Fruit fly (Drosophila melanogaster): ENCODE results near the gene CG14455.

CG14455 gene

DNA sequence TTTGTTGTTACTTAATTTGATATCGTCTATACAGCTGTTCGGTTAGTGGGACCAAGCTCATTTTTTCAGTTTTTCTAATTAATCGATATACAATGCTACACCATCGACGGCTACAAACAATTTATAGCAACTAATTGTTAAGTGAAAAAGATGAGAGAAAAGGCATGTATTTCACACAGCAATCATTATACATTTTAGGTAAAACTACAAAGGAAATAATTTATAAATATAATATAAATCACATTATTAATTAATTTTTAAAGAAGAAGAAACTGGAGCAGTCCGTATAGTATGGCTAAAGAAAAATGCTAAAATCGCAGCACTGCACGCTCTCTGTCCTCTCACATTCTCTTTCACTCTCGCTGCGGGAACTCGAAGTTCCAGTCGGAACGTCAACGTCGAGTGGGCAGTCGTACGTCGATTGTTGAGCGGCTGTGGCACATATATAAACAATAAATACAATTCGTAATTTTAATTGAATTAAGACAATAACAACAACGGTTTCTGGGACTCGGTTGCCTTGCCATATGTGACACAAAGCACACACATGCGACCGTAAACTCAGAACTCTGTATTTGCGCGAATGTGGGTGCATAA is 41.0 kb upstream of the CG14455 start, which contains the start of the genes CG14450 and CG11367 (continued):
- no peak for TF ChIP-seq Atf6 (GFP tag; IDR thresholded peaks at IDR 0.05)
- no peak for TF ChIP-seq CG5953 (GFP tag; IDR thresholded peaks at IDR 0.05)
- TF ChIP-seq shn (GFP tag; optimal IDR thresholded peaks at IDR 0.05): no peak
- TF ChIP-seq D (optimal IDR thresholded peaks at IDR 0.05): no peak
- peak; percentile 21 for TF ChIP-seq D (GFP tag; optimal IDR thresholded peaks at IDR 0.05)
- peak; percentile 11 for TF ChIP-seq CTCF (GFP tag; optimal IDR thresholded peaks at IDR 0.05)
- TF ChIP-seq sc (optimal IDR thresholded peaks at IDR 0.05): no peak
- TF ChIP-seq sc (GFP tag; optimal IDR thresholded peaks at IDR 0.05): no peak
- no peak for TF ChIP-seq CG11504 (tag; optimal IDR thresholded peaks at IDR 0.05)

DNA sequence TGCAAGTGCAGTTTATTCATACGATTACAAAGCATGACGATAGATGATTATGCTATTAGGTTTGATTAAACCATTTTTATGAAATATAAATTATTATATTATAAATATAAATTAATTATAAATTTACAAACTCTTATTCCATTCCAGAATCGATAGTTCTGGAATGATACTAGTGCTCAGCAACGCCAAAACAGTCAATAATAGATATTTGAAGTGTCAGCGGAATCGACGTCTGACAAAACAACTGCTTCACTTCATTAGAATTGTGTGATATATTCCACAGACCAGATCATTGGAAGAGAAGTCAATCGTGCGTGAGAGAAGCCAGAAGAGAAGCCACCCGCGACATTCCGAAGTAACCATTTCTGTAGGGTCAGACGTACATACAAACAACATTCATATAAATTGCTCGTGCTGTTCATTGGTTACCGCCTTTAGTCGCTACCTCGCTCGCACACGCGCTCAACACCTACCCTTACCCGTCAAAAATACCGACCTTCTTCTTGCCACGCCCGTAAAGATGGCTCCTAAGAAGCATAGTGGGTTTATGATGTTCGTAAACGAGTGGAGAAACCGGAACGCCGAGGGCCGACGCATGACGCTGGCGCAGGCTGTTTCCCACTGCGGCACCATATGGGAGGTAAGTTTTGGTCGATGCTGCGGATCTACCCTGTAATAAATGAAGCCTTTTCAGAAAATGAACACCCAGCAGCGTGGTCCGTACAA is 37.3 kb upstream of the CG14455 start:
- TF ChIP-seq CG30020 (tag; optimal IDR thresholded peaks at IDR 0.05): peak; percentile 3
- TF ChIP-seq pros (GFP tag; optimal IDR thresholded peaks at IDR 0.05): peak; percentile 90
- 0 out of 4 replicates have a peak, but pooled peaks have one; percentile 27 for TF ChIP-seq Dll (GFP tag; IDR thresholded peaks at IDR 0.05; ENCODE audit: partially characterized antibody)
- TF ChIP-seq CG2712 (tag; optimal IDR thresholded peaks at IDR 0.05): peak; percentile 1
- no peak for TF ChIP-seq salm (tag; optimal IDR thresholded peaks at IDR 0.05)
- TF ChIP-seq sc (optimal IDR thresholded peaks at IDR 0.05): no peak
- no peak for TF ChIP-seq sc (GFP tag; optimal IDR thresholded peaks at IDR 0.05)
- peak; percentile 76 for TF ChIP-seq Deaf1 (tag; optimal IDR thresholded peaks at IDR 0.05)
- 0 out of 3 replicates have a peak, but pooled peaks have one; percentile 34 for TF ChIP-seq ci (GFP tag; IDR thresholded peaks at IDR 0.05)
- peak; percentile 75; the same call in 1 of the 3 replicates for TF ChIP-seq CG2199 (GFP tag; IDR thresholded peaks at IDR 0.05)
- no peak for TF ChIP-seq Ets65A (GFP tag)
- 0 out of 2 replicates have a peak, but pooled peaks have one; percentile 27 for TF ChIP-seq Adf1 (GFP tag; IDR thresholded peaks at IDR 0.05)
- TF ChIP-seq phol (tag; optimal IDR thresholded peaks at IDR 0.05): peak; percentile 25
- TF ChIP-seq sisA (GFP tag; IDR thresholded peaks at IDR 0.05): no peak
- peak; percentile 2 for TF ChIP-seq cg (GFP tag; optimal IDR thresholded peaks at IDR 0.05)
- TF ChIP-seq CG3065 (GFP tag; optimal IDR thresholded peaks at IDR 0.05): peak; percentile 40
- TF ChIP-seq CG7839 (tag; optimal IDR thresholded peaks at IDR 0.05): no peak
- TF ChIP-seq Nf-YB (GFP tag; optimal IDR thresholded peaks at IDR 0.05): peak; percentile 97
- peak; percentile 81 for TF ChIP-seq sd (tag; optimal IDR thresholded peaks at IDR 0.05)
- TF ChIP-seq mam (GFP tag; optimal IDR thresholded peaks at IDR 0.05): no peak
- no peak for TF ChIP-seq CG8089 (GFP tag; optimal IDR thresholded peaks at IDR 0.05)
- peak; percentile 13 for TF ChIP-seq ewg (GFP tag; optimal IDR thresholded peaks at IDR 0.05)
- no peak for TF ChIP-seq Blimp-1 (GFP tag; optimal IDR thresholded peaks at IDR 0.05)
- no peak for TF ChIP-seq usp (GFP tag; optimal IDR thresholded peaks at IDR 0.05)
- TF ChIP-seq CG3995 (GFP tag; optimal IDR thresholded peaks at IDR 0.05): no peak
- TF ChIP-seq seq (GFP tag; IDR thresholded peaks at IDR 0.05): peak; percentile 59; the same call in 1 of the 2 replicates
- TF ChIP-seq Bgb (GFP tag; IDR thresholded peaks at IDR 0.05; ENCODE audit: partially characterized antibody): no peak
- peak; percentile 16; the same call in 1 of the 2 replicates for TF ChIP-seq Rfx (GFP tag; IDR thresholded peaks at IDR 0.05)
- no peak for TF ChIP-seq CG2875 (GFP tag; optimal IDR thresholded peaks at IDR 0.05)
- TF ChIP-seq CG7357 (GFP tag; IDR thresholded peaks at IDR 0.05): peak; percentile 33; the same call in 1 of the 3 replicates
- TF ChIP-seq Med (GFP tag): peak; percentile 70
- peak; percentile 62 for TF ChIP-seq D19B (GFP tag; optimal IDR thresholded peaks at IDR 0.05)
- peak; percentile 81 for TF ChIP-seq cad (GFP tag; optimal IDR thresholded peaks at IDR 0.05)
- peak; percentile 87 for TF ChIP-seq twi (tag; optimal IDR thresholded peaks at IDR 0.05)
- TF ChIP-seq Trl (optimal IDR thresholded peaks at IDR 0.05): peak; percentile 19 to 28
- TF ChIP-seq Trl (GFP tag; optimal IDR thresholded peaks at IDR 0.05): no peak
- TF ChIP-seq chinmo (GFP tag; IDR thresholded peaks at IDR 0.05; ENCODE audit: partially characterized antibody): 0 out of 4 replicates have a peak, but pooled peaks have one; percentile 39
- TF ChIP-seq Nf-YC (tag; optimal IDR thresholded peaks at IDR 0.05): peak; percentile 96
- peak in 1 of 2 experiments; percentile 59 for TF ChIP-seq tll (GFP tag; optimal IDR thresholded peaks at IDR 0.05)
- peak; percentile 38 for TF ChIP-seq ssp (GFP tag; IDR thresholded peaks at IDR 0.05)
- TF ChIP-seq CG10267 (tag; optimal IDR thresholded peaks at IDR 0.05): peak; percentile 58
